Worm (Caenorhabditis elegans): ENCODE data around the gene R02F11.1.

ce11 chrV:4787836-4788235 is 13.1 kb upstream of the R02F11.1 start:
- no peak for TF ChIP-seq ztf-29 (GFP tag; IDR thresholded peaks at IDR 0.05)
- no peak for TF ChIP-seq ref-1 (GFP tag; conservative IDR thresholded peaks at IDR 0.05)
- no peak for TF ChIP-seq ztf-23 (GFP tag; IDR thresholded peaks at IDR 0.05)
- no peak for TF ChIP-seq T22C8.4 (GFP tag; IDR thresholded peaks at IDR 0.05)
- TF ChIP-seq tab-1 (GFP tag; IDR thresholded peaks at IDR 0.05) = no peak
- TF ChIP-seq flt-1 (GFP tag; IDR thresholded peaks at IDR 0.05) = no peak
- no peak for TF ChIP-seq klf-2 (GFP tag; conservative IDR thresholded peaks at IDR 0.05)
- no peak for TF ChIP-seq med-1 (GFP tag; optimal IDR thresholded peaks at IDR 0.05; ENCODE audit: insufficient read depth)

Measured in whole organism, midembryonic.